Fruit fly (Drosophila melanogaster) whole organism, embryonic: ENCODE results near the gene CG12010.

Experiments
- B-H1 ChIP-seq: fragments of 200-800 bp; sonication (Bioruptor generic); IDR thresholded peaks from 3 replicates; pipeline ENCODE4 v1.3.6; 2022; ENCODE audit warnings: missing biosample characterization, missing genetic modification characterization
- CG10267 ChIP-seq: fragments of 200-800 bp; sonication (Bioruptor generic); optimal IDR thresholded peaks from 2 replicates; lab custom pipeline; 2018; ENCODE audit warnings: missing biosample characterization, mild to moderate bottlenecking, missing genetic modification characterization, moderate library complexity
- CG10431 ChIP-seq: fragments of 200-800 bp; sonication (Bioruptor generic); optimal IDR thresholded peaks from 3 replicates; lab custom pipeline; 2018; ENCODE audit warnings: missing biosample characterization, mild to moderate bottlenecking, missing genetic modification characterization
- CG11398 ChIP-seq: fragments of 200-800 bp; sonication (Bioruptor generic); optimal IDR thresholded peaks from 2 replicates; lab custom pipeline; 2016; ENCODE audit warnings: missing biosample characterization, missing genetic modification characterization
- CG11504 ChIP-seq: fragments of 200-800 bp; sonication (Bioruptor generic); optimal IDR thresholded peaks from 3 replicates; lab custom pipeline; 2019; ENCODE audit warnings: missing biosample characterization, mild to moderate bottlenecking, missing genetic modification characterization, moderate library complexity
- CG11696 ChIP-seq: fragments of 200-800 bp; sonication (Bioruptor generic); IDR thresholded peaks from 2 replicates; pipeline ENCODE4 v1.3.6; 2022; ENCODE audit warnings: missing biosample characterization, missing genetic modification characterization
- CG11723 ChIP-seq: fragments of 200-800 bp; sonication (Bioruptor generic); optimal IDR thresholded peaks from 2 replicates; lab custom pipeline; 2017; ENCODE audit warnings: missing biosample characterization, mild to moderate bottlenecking, missing genetic modification characterization
- CG12391 ChIP-seq: fragments of 200-800 bp; sonication (Bioruptor generic); optimal IDR thresholded peaks from 3 replicates; lab custom pipeline; 2018; ENCODE audit warnings: missing biosample characterization, mild to moderate bottlenecking, missing genetic modification characterization, moderate library complexity
- CG13424 ChIP-seq: fragments of 200-800 bp; sonication (Bioruptor generic); optimal IDR thresholded peaks from 2 replicates; lab custom pipeline; 2019; ENCODE audit warnings: missing biosample characterization, mild to moderate bottlenecking, missing genetic modification characterization, moderate library complexity
- CG13775 ChIP-seq: fragments of 200-800 bp; sonication (Bioruptor generic); optimal IDR thresholded peaks from 3 replicates; lab custom pipeline; 2017; ENCODE audit warnings: missing biosample characterization, mild to moderate bottlenecking, missing genetic modification characterization
- CG17328 ChIP-seq: fragments of 200-800 bp; sonication (Bioruptor generic); IDR thresholded peaks from 2 replicates; pipeline ENCODE4 v1.3.6; 2022; ENCODE audit warnings: missing biosample characterization, missing genetic modification characterization
- CG17359 ChIP-seq: fragments of 200-800 bp; sonication (Bioruptor generic); optimal IDR thresholded peaks from 3 replicates; lab custom pipeline; 2018; ENCODE audit warnings: missing biosample characterization, mild to moderate bottlenecking, missing genetic modification characterization, moderate library complexity
- CG1792 ChIP-seq: fragments of 200-800 bp; sonication (Bioruptor generic); optimal IDR thresholded peaks from 2 replicates; lab custom pipeline; 2016; ENCODE audit warnings: missing biosample characterization, missing genetic modification characterization
- CG2678 ChIP-seq: fragments of 200-800 bp; sonication (Bioruptor generic); optimal IDR thresholded peaks from 3 replicates; lab custom pipeline; 2019; ENCODE audit warnings: missing biosample characterization, mild to moderate bottlenecking, missing genetic modification characterization, moderate library complexity
- CG5953 ChIP-seq: fragments of 200-800 bp; sonication (Bioruptor generic); IDR thresholded peaks from 2 replicates; pipeline ENCODE4 v1.3.6; 2022; ENCODE audit warnings: missing biosample characterization, missing genetic modification characterization
- CG6272 ChIP-seq: fragments of 200-800 bp; sonication (Bioruptor generic); IDR thresholded peaks from 2 replicates; pipeline ENCODE4 v1.3.6; 2022; ENCODE audit warnings: missing biosample characterization, missing genetic modification characterization
- CG9817 ChIP-seq: fragments of 200-800 bp; sonication (Bioruptor generic); optimal IDR thresholded peaks from 2 replicates; lab custom pipeline; 2018; ENCODE audit warnings: missing biosample characterization, mild to moderate bottlenecking, missing genetic modification characterization, moderate library complexity
- Camta ChIP-seq: fragments of 200-800 bp; sonication (Bioruptor generic); optimal IDR thresholded peaks from 2 replicates; lab custom pipeline; 2016; ENCODE audit warnings: missing biosample characterization, missing genetic modification characterization
- HHEX ChIP-seq: fragments of 200-800 bp; sonication (Bioruptor generic); optimal IDR thresholded peaks from 3 replicates; lab custom pipeline; 2017; ENCODE audit warnings: missing biosample characterization, mild to moderate bottlenecking, missing genetic modification characterization, missing genetic modification reagents
- HmgD ChIP-seq: fragments of 200-800 bp; sonication (Bioruptor generic); optimal IDR thresholded peaks from 3 replicates; lab custom pipeline; 2016; ENCODE audit warnings: missing biosample characterization, missing genetic modification characterization
- Hmx ChIP-seq: fragments of 200-800 bp; sonication (Bioruptor generic); optimal IDR thresholded peaks from 2 replicates; lab custom pipeline; 2016; ENCODE audit warnings: missing biosample characterization, missing genetic modification characterization
- MBD-R2 ChIP-seq: fragments of 200-800 bp; sonication (Bioruptor generic); IDR thresholded peaks from 2 replicates; pipeline ENCODE4 v1.3.6; 2022; ENCODE audit warnings: missing biosample characterization, missing genetic modification characterization
- Meics ChIP-seq: fragments of 200-800 bp; sonication (Bioruptor generic); optimal IDR thresholded peaks from 2 replicates; lab custom pipeline; 2017; ENCODE audit warnings: missing biosample characterization, mild to moderate bottlenecking, missing genetic modification characterization
- Six4 ChIP-seq: fragments of 200-800 bp; sonication (Bioruptor generic); optimal IDR thresholded peaks from 2 replicates; lab custom pipeline; 2016; ENCODE audit warnings: missing biosample characterization, missing genetic modification characterization
- Sry-δ ChIP-seq: fragments of 200-800 bp; sonication (Bioruptor generic); optimal IDR thresholded peaks from 2 replicates; lab custom pipeline; 2016; ENCODE audit warnings: missing biosample characterization, missing genetic modification characterization
- ash1 ChIP-seq: fragments of 200-800 bp; sonication (Bioruptor generic); optimal IDR thresholded peaks from 2 replicates; lab custom pipeline; 2018; ENCODE audit warnings: missing biosample characterization, mild to moderate bottlenecking, missing genetic modification characterization
- bigmax ChIP-seq: fragments of 200-800 bp; sonication (Bioruptor generic); optimal IDR thresholded peaks from 2 replicates; lab custom pipeline; 2018; ENCODE audit warnings: missing biosample characterization, mild to moderate bottlenecking, missing genetic modification characterization
- bsh ChIP-seq, 2 experiments: fragments of 200-800 bp; sonication (Bioruptor generic); optimal IDR thresholded peaks; 2 replicates each; lab custom pipeline; 2017 to 2018; ENCODE audit warnings: mild to moderate bottlenecking in 2 of 2, missing biosample characterization in 2 of 2, missing genetic modification characterization in 2 of 2, moderate library complexity in 1 of 2
- btn ChIP-seq: fragments of 200-800 bp; sonication (Bioruptor generic); optimal IDR thresholded peaks from 2 replicates; lab custom pipeline; 2016; ENCODE audit warnings: missing biosample characterization, missing genetic modification characterization
- croc ChIP-seq: fragments of 200-800 bp; sonication (Bioruptor generic); conservative IDR thresholded peaks from 3 replicates; pipeline ENCODE4 v1.3.6; 2022; ENCODE audit warnings: missing biosample characterization, missing genetic modification characterization
- cwo ChIP-seq: fragments of 200-800 bp; sonication (Bioruptor generic); optimal IDR thresholded peaks from 3 replicates; lab custom pipeline; 2017; ENCODE audit warnings: missing biosample characterization, missing genetic modification characterization, mild to moderate bottlenecking, moderate library complexity, missing genetic modification reagents
- dmrt11E ChIP-seq: fragments of 200-800 bp; sonication (Bioruptor generic); optimal IDR thresholded peaks from 3 replicates; lab custom pipeline; 2018; ENCODE audit warnings: missing biosample characterization, mild to moderate bottlenecking, missing genetic modification characterization, moderate library complexity
- ewg ChIP-seq: fragments of 200-800 bp; sonication (Bioruptor generic); optimal IDR thresholded peaks from 3 replicates; lab custom pipeline; 2017; ENCODE audit warnings: mild to moderate bottlenecking, missing biosample characterization, missing genetic modification reagents, missing genetic modification characterization
- fd3F ChIP-seq: fragments of 200-800 bp; sonication (Bioruptor generic); optimal IDR thresholded peaks from 2 replicates; lab custom pipeline; 2018; ENCODE audit warnings: missing biosample characterization, mild to moderate bottlenecking, missing genetic modification characterization, moderate library complexity
- hth ChIP-seq: fragments of >200 bp; optimal IDR thresholded peaks from 2 replicates; lab custom pipeline; 2017; ENCODE audit warnings: inconsistent platforms
- ken ChIP-seq: fragments of 200-800 bp; sonication (Bioruptor generic); IDR thresholded peaks from 3 replicates; pipeline ENCODE4 v1.3.6; 2022; ENCODE audit warnings: missing biosample characterization, missing genetic modification characterization
- lab ChIP-seq: fragments of 200-800 bp; sonication (Bioruptor generic); optimal IDR thresholded peaks from 3 replicates; lab custom pipeline; 2017; ENCODE audit warnings: missing biosample characterization, missing genetic modification characterization, mild to moderate bottlenecking, moderate library complexity, missing genetic modification reagents
- lmd ChIP-seq: fragments of 200-800 bp; sonication (Bioruptor generic); IDR thresholded peaks from 2 replicates; pipeline ENCODE4 v1.3.6; 2022; ENCODE audit warnings: missing biosample characterization, missing genetic modification characterization
- luna ChIP-seq: fragments of 200-800 bp; sonication (Bioruptor generic); optimal IDR thresholded peaks from 2 replicates; lab custom pipeline; 2016; ENCODE audit warnings: missing biosample characterization, missing genetic modification characterization
- mam ChIP-seq: fragments of 200-800 bp; sonication (Bioruptor generic); optimal IDR thresholded peaks from 3 replicates; lab custom pipeline; 2016; ENCODE audit warnings: missing biosample characterization, missing genetic modification characterization
- nau ChIP-seq: fragments of 200-800 bp; sonication (Bioruptor generic); optimal IDR thresholded peaks from 3 replicates; lab custom pipeline; 2017; ENCODE audit warnings: missing biosample characterization, mild to moderate bottlenecking, missing genetic modification characterization, missing genetic modification reagents
- pnt ChIP-seq: fragments of 200-800 bp; sonication (Bioruptor generic); optimal IDR thresholded peaks from 3 replicates; lab custom pipeline; 2016; ENCODE audit warnings: missing biosample characterization, missing genetic modification characterization
- sc ChIP-seq, 3 experiments: fragments of >200 bp in 2 of 3; fragments of 200-800 bp in 1 of 3; sonication (Bioruptor generic) in 1 of 3; optimal IDR thresholded peaks; 2 replicates in 2 of 3; 3 replicates in 1 of 3; lab custom pipeline; 2017; ENCODE audit warnings: mild to moderate bottlenecking in 1 of 3, missing biosample characterization in 1 of 3, missing genetic modification characterization in 1 of 3, missing genetic modification reagents in 1 of 3
- sisA ChIP-seq: fragments of 200-800 bp; sonication (Bioruptor generic); IDR thresholded peaks from 2 replicates; pipeline ENCODE4 v1.3.6; 2022; ENCODE audit warnings: missing biosample characterization, missing genetic modification characterization
- slp2 ChIP-seq: fragments of 200-800 bp; sonication (Bioruptor generic); optimal IDR thresholded peaks from 2 replicates; lab custom pipeline; 2016; ENCODE audit warnings: missing biosample characterization, missing genetic modification characterization
- so ChIP-seq: fragments of 200-800 bp; sonication (Bioruptor generic); IDR thresholded peaks from 3 replicates; pipeline ENCODE4 v1.3.6; 2022; ENCODE audit warnings: missing biosample characterization, missing genetic modification characterization
- sug ChIP-seq: fragments of 200-800 bp; optimal IDR thresholded peaks from 2 replicates; lab custom pipeline; 2019; ENCODE audit warnings: missing biosample characterization, mild to moderate bottlenecking, missing genetic modification characterization, moderate library complexity
- tll ChIP-seq, 2 experiments: fragments of 200-800 bp in 1 of 2; fragments of >200 bp in 1 of 2; sonication (Bioruptor generic) in 1 of 2; optimal IDR thresholded peaks; 2 replicates each; lab custom pipeline; 2017 to 2019; ENCODE audit warnings: missing biosample characterization in 2 of 2, missing genetic modification characterization in 2 of 2, mild to moderate bottlenecking in 1 of 2, moderate library complexity in 1 of 2
- vvl ChIP-seq: fragments of 200-800 bp; sonication (Bioruptor generic); IDR thresholded peaks from 2 replicates; pipeline ENCODE4 v1.3.6; 2022; ENCODE audit warnings: missing biosample characterization, missing genetic modification characterization
- wek ChIP-seq: fragments of 200-800 bp; sonication (Bioruptor generic); optimal IDR thresholded peaks from 3 replicates; lab custom pipeline; 2018; ENCODE audit warnings: missing biosample characterization, mild to moderate bottlenecking, missing genetic modification characterization, moderate library complexity

Gene CG12010

DNA sequence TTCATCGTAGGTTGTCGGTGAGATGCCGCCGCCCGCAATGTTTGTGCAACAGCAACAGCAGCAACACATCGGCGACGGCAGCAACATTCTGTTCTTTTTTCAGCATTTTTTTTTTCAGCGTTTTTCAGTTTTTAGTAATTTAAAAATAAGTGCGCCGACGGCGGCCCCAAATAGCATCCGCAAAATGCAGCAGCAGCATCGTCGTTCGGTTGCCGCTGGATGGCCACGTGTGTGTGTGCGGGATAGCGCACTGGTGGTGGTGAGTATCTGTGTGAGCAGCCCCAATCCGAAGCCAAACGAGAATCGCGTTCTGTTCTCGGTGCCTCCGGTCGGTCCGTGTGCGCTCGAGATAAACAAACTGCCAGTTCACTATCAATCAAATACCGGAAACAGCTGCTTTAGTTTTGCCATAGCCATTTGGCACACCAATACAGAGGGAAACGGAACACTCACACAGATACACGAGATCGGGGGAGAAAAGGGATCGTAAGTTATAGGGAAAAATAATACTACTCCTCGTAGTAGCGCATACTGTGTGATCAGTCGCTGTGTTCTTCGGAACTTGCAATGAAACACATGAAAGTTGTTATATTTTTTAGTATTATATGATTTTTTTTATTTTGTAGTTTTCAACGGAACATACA, 26.6 kb downstream of the CG12010 start (continued):
- TF ChIP-seq lab: peak; percentile 35
- TF ChIP-seq Six4: no peak
- no peak for TF ChIP-seq CG13775 (GFP tag; lab: Kevin White, UChicago)
- TF ChIP-seq ken (GFP tag; lab: Robert Waterston, UW): 0 out of 3 replicates have a peak, but pooled peaks have one; percentile 3
- no peak for TF ChIP-seq CG11696 (GFP tag; lab: Robert Waterston, UW)
- no peak; the same call in 2 of the 3 replicates for TF ChIP-seq so (GFP tag; lab: Robert Waterston, UW)
- TF ChIP-seq tll (GFP tag; optimal IDR thresholded peaks at IDR 0.05; lab: Kevin White, UChicago): no peak
- peak; percentile 38 for TF ChIP-seq sug (tag; lab: Kevin White, UChicago)
- no peak for TF ChIP-seq pnt (GFP tag; lab: Kevin White, UChicago)
- TF ChIP-seq CG13424 (tag; lab: Kevin White, UChicago): no peak
- no peak for TF ChIP-seq CG5953 (GFP tag; lab: Robert Waterston, UW)
- TF ChIP-seq cwo: no peak
- TF ChIP-seq Hmx (GFP tag; lab: Kevin White, UChicago): no peak
- no peak for TF ChIP-seq bigmax
- no peak for TF ChIP-seq HmgD
- peak; percentile 81 for TF ChIP-seq CG11504
- no peak for TF ChIP-seq HHEX (GFP tag; lab: Kevin White, UChicago)
- TF ChIP-seq ewg (GFP tag; lab: Kevin White, UChicago): no peak
- no peak for TF ChIP-seq bsh (GFP tag; optimal IDR thresholded peaks at IDR 0.05; lab: Kevin White, UChicago)
- TF ChIP-seq B-H1: no peak
- no peak for TF ChIP-seq ash1 (GFP tag; lab: Kevin White, UChicago)
- TF ChIP-seq wek (GFP tag; lab: Kevin White, UChicago): no peak
- TF ChIP-seq mam: no peak
- no peak for TF ChIP-seq dmrt11E (tag; lab: Kevin White, UChicago)
- TF ChIP-seq CG17359 (tag; lab: Kevin White, UChicago): no peak
- no peak for TF ChIP-seq CG1792 (GFP tag; lab: Kevin White, UChicago)
- TF ChIP-seq sc (optimal IDR thresholded peaks at IDR 0.05; lab: Kevin White, UChicago): no peak
- TF ChIP-seq sc (GFP tag; optimal IDR thresholded peaks at IDR 0.05; lab: Kevin White, UChicago): no peak
- TF ChIP-seq CG6272 (GFP tag; lab: Robert Waterston, UW): no peak
- no peak for TF ChIP-seq CG9817 (tag; lab: Kevin White, UChicago)
- TF ChIP-seq CG11723 (GFP tag; lab: Kevin White, UChicago): no peak
- no peak for TF ChIP-seq MBD-R2 (GFP tag; lab: Robert Waterston, UW)
- peak; percentile 80 for TF ChIP-seq nau (GFP tag; lab: Kevin White, UChicago)
- TF ChIP-seq luna: no peak
- no peak for TF ChIP-seq Sry-δ (GFP tag; lab: Kevin White, UChicago)
- no peak for TF ChIP-seq btn (GFP tag; lab: Kevin White, UChicago)
- TF ChIP-seq croc: no peak
- TF ChIP-seq slp2 (GFP tag; lab: Kevin White, UChicago): no peak
- no peak for TF ChIP-seq CG11398
- no peak for TF ChIP-seq CG10431 (GFP tag; lab: Kevin White, UChicago)
- no peak for TF ChIP-seq sisA (GFP tag; lab: Robert Waterston, UW)
- no peak for TF ChIP-seq fd3F (GFP tag; lab: Kevin White, UChicago)
- TF ChIP-seq CG17328 (GFP tag; lab: Robert Waterston, UW): no peak
- peak; percentile 8 for TF ChIP-seq Meics
- 0 out of 2 replicates have a peak, but pooled peaks have one; percentile 13 for TF ChIP-seq vvl (GFP tag; lab: Robert Waterston, UW)
- no peak for TF ChIP-seq CG2678 (tag; lab: Kevin White, UChicago)
- no peak for TF ChIP-seq Camta
- TF ChIP-seq hth (lab: Kevin White, UChicago): no peak
- TF ChIP-seq CG12391: no peak
- TF ChIP-seq CG10267: no peak
- 0 out of 2 replicates have a peak, but pooled peaks have one; percentile 5 for TF ChIP-seq lmd (GFP tag; lab: Robert Waterston, UW)
